Fruit fly (Drosophila melanogaster): ENCODE measurements around the gene CG34160.

- TF ChIP-seq pan (optimal IDR thresholded peaks at IDR 0.05) = no peak
- TF ChIP-seq psq (optimal IDR thresholded peaks at IDR 0.05) = no peak
- TF ChIP-seq usp (GFP tag; optimal IDR thresholded peaks at IDR 0.05) = no peak
- no peak for TF ChIP-seq CG8478 (optimal IDR thresholded peaks at IDR 0.05)
- no peak for TF ChIP-seq Dll (optimal IDR thresholded peaks at IDR 0.05)
Observed at dm6 chr2L:10552807-10553206, 26.7 kb upstream of the CG34160 start.

Data from whole organism.